Worm (Caenorhabditis elegans) whole organism, L3 larva: Measurements from ENCODE around the gene ptp-4A2.

Source experiments
- R02D3.7 ChIP-seq: fragments of 150-350 bp; optimal IDR thresholded peaks from 2 replicates; lab custom pipeline; 2014; ENCODE audit warnings: missing biosample characterization, missing genetic modification characterization
- ZK546.5 ChIP-seq: sonication (generic microtip); optimal IDR thresholded peaks from 2 replicates; lab custom pipeline; 2017; ENCODE audit warnings: missing biosample characterization, missing genetic modification characterization
- aly-2 ChIP-seq: fragments of 150-350 bp; optimal IDR thresholded peaks from 2 replicates; lab custom pipeline; 2014; ENCODE audit warnings: missing biosample characterization, missing genetic modification characterization
- ama-1 ChIP-seq: fragments of 150-350 bp; optimal IDR thresholded peaks from 2 replicates; lab custom pipeline; 2018
- ceh-16 ChIP-seq: sonication (generic microtip); optimal IDR thresholded peaks from 2 replicates; lab custom pipeline; 2017; ENCODE audit warnings: missing biosample characterization, missing genetic modification characterization
- ceh-28 ChIP-seq: fragments of 150-350 bp; optimal IDR thresholded peaks from 2 replicates; lab custom pipeline; 2014; ENCODE audit warnings: missing biosample characterization, missing genetic modification reagents, missing genetic modification characterization
- ceh-9 ChIP-seq: sonication (generic microtip); optimal IDR thresholded peaks from 2 replicates; lab custom pipeline; 2018; ENCODE audit warnings: missing biosample characterization, missing genetic modification characterization
- daf-12 ChIP-seq: fragments of 150-350 bp; optimal IDR thresholded peaks from 2 replicates; lab custom pipeline; 2014; ENCODE audit warnings: missing biosample characterization, missing genetic modification reagents, missing genetic modification characterization
- egl-27 ChIP-seq: sonication (generic microtip); optimal IDR thresholded peaks from 4 replicates; lab custom pipeline; 2017; ENCODE audit warnings: missing biosample characterization, missing genetic modification reagents, missing genetic modification characterization
- elt-1 ChIP-seq: fragments of 150-350 bp; optimal IDR thresholded peaks from 2 replicates; lab custom pipeline; 2014; ENCODE audit warnings: missing biosample characterization, missing genetic modification characterization
- elt-2 ChIP-seq: sonication (generic microtip); optimal IDR thresholded peaks from 2 replicates; lab custom pipeline; 2016; ENCODE audit warnings: missing genetic modification reagents, mild to moderate bottlenecking, missing genetic modification characterization, missing compliant biosample characterization
- elt-3 ChIP-seq, 3 experiments: fragments of 150-350 bp in 1 of 3; sonication (generic microtip) in 2 of 3; optimal IDR thresholded peaks; 2 replicates in 2 of 3; 4 replicates in 1 of 3; lab custom pipeline; 2014 to 2017; ENCODE audit warnings: missing biosample characterization in 3 of 3, missing genetic modification characterization in 3 of 3
- eor-1 ChIP-seq, 2 experiments: fragments of 150-350 bp; optimal IDR thresholded peaks; 2 replicates each; lab custom pipeline; 2014 to 2018; ENCODE audit warnings: missing biosample characterization in 2 of 2, missing genetic modification characterization in 2 of 2
- fos-1 ChIP-seq: fragments of 150-350 bp; optimal IDR thresholded peaks from 2 replicates; lab custom pipeline; 2014; ENCODE audit warnings: missing biosample characterization, missing genetic modification characterization
- hmg-11 ChIP-seq: sonication (generic microtip); optimal IDR thresholded peaks from 2 replicates; lab custom pipeline; 2016; ENCODE audit warnings: missing genetic modification characterization, missing compliant biosample characterization
- jun-1 ChIP-seq: fragments of 150-350 bp; optimal IDR thresholded peaks from 2 replicates; lab custom pipeline; 2014; ENCODE audit warnings: missing biosample characterization, missing genetic modification reagents, missing genetic modification characterization
- lin-15B ChIP-seq: fragments of 150-350 bp; optimal IDR thresholded peaks from 2 replicates; lab custom pipeline; 2014; ENCODE audit warnings: missing biosample characterization, missing genetic modification characterization
- lin-39 ChIP-seq: fragments of 150-350 bp; optimal IDR thresholded peaks from 2 replicates; lab custom pipeline; 2018; ENCODE audit warnings: missing biosample characterization, missing genetic modification reagents, missing genetic modification characterization
- lsy-12 ChIP-seq: sonication (generic microtip); optimal IDR thresholded peaks from 2 replicates; lab custom pipeline; 2016; ENCODE audit warnings: mild to moderate bottlenecking, missing genetic modification characterization, missing compliant biosample characterization
- mdl-1 ChIP-seq: fragments of 150-350 bp; optimal IDR thresholded peaks from 2 replicates; lab custom pipeline; 2014; ENCODE audit warnings: missing biosample characterization, missing genetic modification characterization
- nhr-11 ChIP-seq: fragments of 150-350 bp; optimal IDR thresholded peaks from 2 replicates; lab custom pipeline; 2014; ENCODE audit warnings: missing biosample characterization, missing genetic modification characterization
- nhr-12 ChIP-seq: fragments of 150-350 bp; optimal IDR thresholded peaks from 2 replicates; lab custom pipeline; 2014; ENCODE audit warnings: missing biosample characterization, missing genetic modification characterization
- nhr-23 ChIP-seq: fragments of 150-350 bp; optimal IDR thresholded peaks from 2 replicates; lab custom pipeline; 2014; ENCODE audit warnings: missing biosample characterization, missing genetic modification reagents, missing genetic modification characterization
- nhr-237 ChIP-seq: fragments of 150-350 bp; optimal IDR thresholded peaks from 2 replicates; lab custom pipeline; 2014; ENCODE audit warnings: missing biosample characterization, missing genetic modification characterization
- nhr-25 ChIP-seq: sonication (generic microtip); optimal IDR thresholded peaks from 2 replicates; lab custom pipeline; 2017; ENCODE audit warnings: missing biosample characterization, missing genetic modification characterization
- nhr-43 ChIP-seq: sonication (generic microtip); optimal IDR thresholded peaks from 2 replicates; lab custom pipeline; 2016; ENCODE audit warnings: mild to moderate bottlenecking, missing genetic modification characterization, missing compliant biosample characterization; ENCODE audit not compliant: poor library complexity, severe bottlenecking
- nhr-76 ChIP-seq: fragments of 150-350 bp; sonication (generic microtip); optimal IDR thresholded peaks from 5 replicates; lab custom pipeline; 2014; ENCODE audit warnings: missing biosample characterization, missing genetic modification characterization
- nhr-77 ChIP-seq: fragments of 150-350 bp; optimal IDR thresholded peaks from 2 replicates; lab custom pipeline; 2014; ENCODE audit warnings: missing biosample characterization, missing genetic modification characterization
- pha-4 ChIP-seq: fragments of 150-350 bp; optimal IDR thresholded peaks from 2 replicates; lab custom pipeline; 2014; ENCODE audit warnings: missing biosample characterization, missing genetic modification reagents, missing genetic modification characterization
- pqm-1 ChIP-seq: fragments of 150-350 bp; optimal IDR thresholded peaks from 2 replicates; lab custom pipeline; 2017; ENCODE audit warnings: missing biosample characterization, missing genetic modification characterization, inconsistent platforms
- sea-2 ChIP-seq: fragments of 150-350 bp; sonication (generic microtip); optimal IDR thresholded peaks from 4 replicates; lab custom pipeline; 2014; ENCODE audit warnings: missing biosample characterization, missing genetic modification reagents, missing genetic modification characterization
- snpc-4 ChIP-seq: fragments of 150-350 bp; optimal IDR thresholded peaks from 2 replicates; lab custom pipeline; 2014; ENCODE audit warnings: missing biosample characterization, missing genetic modification characterization
- tbx-2 ChIP-seq: sonication (generic microtip); optimal IDR thresholded peaks from 2 replicates; lab custom pipeline; 2016; ENCODE audit warnings: mild to moderate bottlenecking, missing genetic modification characterization, missing compliant biosample characterization
- unc-39 ChIP-seq: sonication (generic microtip); optimal IDR thresholded peaks from 4 replicates; lab custom pipeline; 2017; ENCODE audit warnings: missing biosample characterization, missing genetic modification characterization
- unc-62 ChIP-seq: fragments of 150-350 bp; sonication (generic microtip); optimal IDR thresholded peaks from 4 replicates; lab custom pipeline; 2014; ENCODE audit warnings: missing biosample characterization, missing genetic modification reagents, missing genetic modification characterization
- zag-1 ChIP-seq: fragments of 150-350 bp; optimal IDR thresholded peaks from 2 replicates; lab custom pipeline; 2014; ENCODE audit warnings: missing biosample characterization, missing genetic modification characterization
- ztf-11 ChIP-seq: fragments of 150-350 bp; optimal IDR thresholded peaks from 2 replicates; lab custom pipeline; 2014; ENCODE audit warnings: missing biosample characterization, missing genetic modification characterization
- ztf-4 ChIP-seq: fragments of 150-350 bp; optimal IDR thresholded peaks from 2 replicates; lab custom pipeline; 2014; ENCODE audit warnings: missing biosample characterization, missing genetic modification characterization

The ptp-4A2 gene

ce11 chrX:3937483-3937882 is 5.6 kb downstream of the ptp-4A2 start:
- TF ChIP-seq nhr-43 (tag; lab: Kevin White, UChicago): no peak
- no peak for TF ChIP-seq eor-1 (tag; optimal IDR thresholded peaks at IDR 0.05; lab: Kevin White, UChicago)
- no peak for TF ChIP-seq nhr-237 (tag; lab: Kevin White, UChicago)
- no peak for TF ChIP-seq elt-2 (tag; lab: Kevin White, UChicago)
- no peak for TF ChIP-seq hmg-11
- TF ChIP-seq ceh-16 (tag; lab: Kevin White, UChicago): no peak

ce11 chrX:3932694-3933093 is 10.4 kb downstream of the ptp-4A2 start:
- TF ChIP-seq elt-3 (tag; optimal IDR thresholded peaks at IDR 0.05; lab: Kevin White, UChicago) (peak in 1 of 3 experiments; percentile 65), nhr-25 (tag; lab: Kevin White, UChicago) (peak; percentile 52), ceh-28 (no peak), egl-27 (peak; percentile 66), elt-1 (tag; lab: Kevin White, UChicago) (peak; percentile 65), R02D3.7 (tag; lab: Kevin White, UChicago) (no peak), pqm-1 (tag; lab: Kevin White, UChicago) (no peak)

- TF ChIP-seq mdl-1 (tag; lab: Kevin White, UChicago) (no peak), ceh-9 (no peak), ceh-28 (no peak), sea-2 (no peak), unc-39 (tag; lab: Kevin White, UChicago) (no peak), ztf-11 (tag; lab: Kevin White, UChicago) (no peak), snpc-4 (tag; lab: Kevin White, UChicago) (no peak), lin-15B (tag; lab: Kevin White, UChicago) (no peak), nhr-76 (tag; lab: Kevin White, UChicago) (no peak), pha-4 (no peak), nhr-12 (tag; lab: Kevin White, UChicago) (no peak), unc-62 (GFP tag; lab: Kevin White, UChicago) (no peak), fos-1 (tag; lab: Kevin White, UChicago) (no peak), nhr-23 (tag; lab: Kevin White, UChicago) (no peak), lin-39 (tag; lab: Kevin White, UChicago) (no peak), nhr-43 (tag; lab: Kevin White, UChicago) (no peak), ZK546.5 (no peak), ztf-4 (tag; lab: Kevin White, UChicago) (no peak), hmg-11 (no peak), ama-1 (no peak)
Observed at ce11 chrX:3931350-3931749, 11.8 kb downstream of the ptp-4A2 start, which contains the start of gene adt-3. TSS of gene adt-3 (plus strand) at chrX:3931650.

ce11 chrX:3925776-3926175 is 17.3 kb downstream of the ptp-4A2 start, which contains the start of gene T22B2.1:
TSS of gene T22B2.1 (plus strand) at chrX:3926076.
- TF ChIP-seq daf-12 (tag; lab: Kevin White, UChicago) (no peak), lsy-12 (no peak), aly-2 (tag; lab: Kevin White, UChicago) (no peak), tbx-2 (no peak), jun-1 (tag; lab: Kevin White, UChicago) (no peak), fos-1 (tag; lab: Kevin White, UChicago) (no peak), ceh-9 (no peak), sea-2 (no peak), nhr-25 (tag; lab: Kevin White, UChicago) (no peak), ztf-11 (tag; lab: Kevin White, UChicago) (no peak), elt-1 (tag; lab: Kevin White, UChicago) (no peak)

ce11 chrX:3920747-3921146 is 22.4 kb downstream of the ptp-4A2 start:
- TF ChIP-seq daf-12 (tag; lab: Kevin White, UChicago) (no peak), aly-2 (tag; lab: Kevin White, UChicago) (no peak), jun-1 (tag; lab: Kevin White, UChicago) (no peak), nhr-77 (no peak), nhr-11 (tag; lab: Kevin White, UChicago) (no peak), ztf-11 (tag; lab: Kevin White, UChicago) (no peak), pqm-1 (tag; lab: Kevin White, UChicago) (no peak), unc-39 (tag; lab: Kevin White, UChicago) (no peak), lsy-12 (no peak), nhr-43 (tag; lab: Kevin White, UChicago) (no peak), nhr-23 (tag; lab: Kevin White, UChicago) (no peak), hmg-11 (no peak), zag-1 (no peak)
